Fruit fly (Drosophila melanogaster) whole organism, embryonic: Measurements from ENCODE around the gene Pcd.

Source experiments
- CG10366 ChIP-seq: fragments of 200-800 bp; sonication (Bioruptor generic); IDR thresholded peaks from 2 replicates; pipeline ENCODE4 v1.3.6; 2022; ENCODE audit warnings: missing biosample characterization, missing genetic modification characterization
- CG10979 ChIP-seq: fragments of 200-800 bp; sonication (Bioruptor generic); optimal IDR thresholded peaks from 2 replicates; lab custom pipeline; 2018; ENCODE audit warnings: missing biosample characterization, mild to moderate bottlenecking, missing genetic modification characterization, moderate library complexity
- CG11398 ChIP-seq: fragments of 200-800 bp; sonication (Bioruptor generic); optimal IDR thresholded peaks from 2 replicates; lab custom pipeline; 2016; ENCODE audit warnings: missing biosample characterization, missing genetic modification characterization
- CG11504 ChIP-seq: fragments of 200-800 bp; sonication (Bioruptor generic); optimal IDR thresholded peaks from 3 replicates; lab custom pipeline; 2019; ENCODE audit warnings: missing biosample characterization, mild to moderate bottlenecking, missing genetic modification characterization, moderate library complexity
- CG11696 ChIP-seq: fragments of 200-800 bp; sonication (Bioruptor generic); IDR thresholded peaks from 2 replicates; pipeline ENCODE4 v1.3.6; 2022; ENCODE audit warnings: missing biosample characterization, missing genetic modification characterization
- CG12219 ChIP-seq: fragments of 200-800 bp; sonication (Bioruptor generic); optimal IDR thresholded peaks from 3 replicates; lab custom pipeline; 2018; ENCODE audit warnings: missing biosample characterization, mild to moderate bottlenecking, missing genetic modification characterization
- CG9876 ChIP-seq: fragments of 200-800 bp; sonication (Bioruptor generic); optimal IDR thresholded peaks from 2 replicates; lab custom pipeline; 2016; ENCODE audit warnings: missing biosample characterization, missing genetic modification characterization
- CG9932 ChIP-seq: fragments of 200-800 bp; sonication (Bioruptor generic); IDR thresholded peaks from 2 replicates; pipeline ENCODE4 v1.3.6; 2022; ENCODE audit warnings: missing biosample characterization, missing genetic modification characterization
- D19A ChIP-seq: fragments of 200-800 bp; optimal IDR thresholded peaks from 3 replicates; lab custom pipeline; 2019; ENCODE audit warnings: missing biosample characterization, mild to moderate bottlenecking, missing genetic modification characterization, moderate library complexity
- Dfd ChIP-seq, 2 experiments: fragments of >200 bp; optimal IDR thresholded peaks; 2 replicates each; lab custom pipeline; 2017; ENCODE audit warnings: missing biosample characterization in 2 of 2, missing genetic modification characterization in 2 of 2
- Doc2 ChIP-seq: fragments of 200-800 bp; sonication (Bioruptor generic); IDR thresholded peaks from 2 replicates; pipeline ENCODE4 v1.3.6; 2022; ENCODE audit warnings: missing biosample characterization, missing genetic modification characterization
- Lpt ChIP-seq: fragments of >200 bp; optimal IDR thresholded peaks from 2 replicates; lab custom pipeline; 2018; ENCODE audit warnings: missing biosample characterization, missing genetic modification characterization
- Nf-YB ChIP-seq: fragments of 200-800 bp; sonication (Bioruptor generic); optimal IDR thresholded peaks from 3 replicates; lab custom pipeline; 2019; ENCODE audit warnings: missing biosample characterization, mild to moderate bottlenecking, missing genetic modification characterization, moderate library complexity
- Nf-YC ChIP-seq: fragments of 200-800 bp; optimal IDR thresholded peaks from 3 replicates; lab custom pipeline; 2019; ENCODE audit warnings: missing biosample characterization, mild to moderate bottlenecking, missing genetic modification characterization, moderate library complexity
- Sox102F ChIP-seq: fragments of 200-800 bp; sonication (Bioruptor generic); optimal IDR thresholded peaks from 2 replicates; lab custom pipeline; 2018; ENCODE audit warnings: missing biosample characterization, mild to moderate bottlenecking, missing genetic modification characterization, moderate library complexity
- Trl ChIP-seq, 3 experiments: fragments of >200 bp in 2 of 3; fragments of 200-800 bp in 1 of 3; sonication (Bioruptor generic) in 1 of 3; optimal IDR thresholded peaks; 2 replicates in 1 of 3; 3 replicates in 2 of 3; lab custom pipeline; 2016 to 2017; ENCODE audit warnings: missing biosample characterization in 1 of 3, missing genetic modification characterization in 1 of 3
- Xrp1 ChIP-seq: fragments of 200-800 bp; sonication (Bioruptor generic); IDR thresholded peaks from 2 replicates; pipeline ENCODE4 v1.3.6; 2022; ENCODE audit warnings: missing biosample characterization, missing genetic modification characterization
- bsh ChIP-seq, 2 experiments: fragments of 200-800 bp; sonication (Bioruptor generic); optimal IDR thresholded peaks; 2 replicates each; lab custom pipeline; 2017 to 2018; ENCODE audit warnings: mild to moderate bottlenecking in 2 of 2, missing biosample characterization in 2 of 2, missing genetic modification characterization in 2 of 2, moderate library complexity in 1 of 2
- chinmo ChIP-seq: fragments of 200-800 bp; sonication (Bioruptor generic); IDR thresholded peaks from 4 replicates; pipeline ENCODE4 v1.3.6; 2022; ENCODE audit warnings: missing biosample characterization, missing genetic modification characterization; ENCODE audit not compliant: partially characterized antibody
- chm ChIP-seq: fragments of 200-800 bp; sonication (Bioruptor generic); IDR thresholded peaks from 2 replicates; pipeline ENCODE4 v1.3.6; 2022; ENCODE audit warnings: missing biosample characterization, missing genetic modification characterization
- ci ChIP-seq: fragments of 200-800 bp; sonication (Bioruptor generic); IDR thresholded peaks from 3 replicates; pipeline ENCODE4 v1.3.6; 2022; ENCODE audit warnings: missing biosample characterization, missing genetic modification characterization
- crol ChIP-seq: fragments of 200-800 bp; sonication (Bioruptor generic); IDR thresholded peaks from 2 replicates; pipeline ENCODE4 v1.3.6; 2022; ENCODE audit warnings: missing biosample characterization, missing genetic modification characterization
- dm ChIP-seq: fragments of 200-800 bp; sonication (Bioruptor generic); optimal IDR thresholded peaks from 3 replicates; lab custom pipeline; 2016; ENCODE audit warnings: missing biosample characterization, missing genetic modification characterization
- dmrt99B ChIP-seq: fragments of 200-800 bp; sonication (Bioruptor generic); optimal IDR thresholded peaks from 2 replicates; lab custom pipeline; 2018; ENCODE audit warnings: missing biosample characterization, mild to moderate bottlenecking, missing genetic modification characterization, moderate library complexity
- gcm2 ChIP-seq: fragments of 200-800 bp; sonication (Bioruptor generic); optimal IDR thresholded peaks from 2 replicates; lab custom pipeline; 2016; ENCODE audit warnings: missing biosample characterization, missing genetic modification characterization
- insv ChIP-seq, 2 experiments: fragments of 200-800 bp; sonication (Bioruptor generic); optimal IDR thresholded peaks; 3 replicates each; lab custom pipeline; 2016 to 2018; ENCODE audit warnings: missing biosample characterization in 2 of 2, missing genetic modification characterization in 2 of 2
- lab ChIP-seq: fragments of 200-800 bp; sonication (Bioruptor generic); optimal IDR thresholded peaks from 3 replicates; lab custom pipeline; 2017; ENCODE audit warnings: missing biosample characterization, missing genetic modification characterization, mild to moderate bottlenecking, moderate library complexity, missing genetic modification reagents
- pb ChIP-seq: fragments of 200-800 bp; sonication (Bioruptor generic); optimal IDR thresholded peaks from 3 replicates; lab custom pipeline; 2016; ENCODE audit warnings: missing biosample characterization, missing genetic modification characterization
- phol ChIP-seq: fragments of 200-800 bp; sonication (Bioruptor generic); optimal IDR thresholded peaks from 3 replicates; lab custom pipeline; 2018; ENCODE audit warnings: missing biosample characterization, mild to moderate bottlenecking, missing genetic modification characterization, moderate library complexity
- row ChIP-seq: fragments of 200-800 bp; sonication (Bioruptor generic); IDR thresholded peaks from 3 replicates; pipeline ENCODE4 v1.3.6; 2022; ENCODE audit warnings: missing biosample characterization, missing genetic modification characterization
- sens ChIP-seq: fragments of 200-800 bp; sonication (Bioruptor generic); peaks from one replicate; lab custom pipeline; 2016; ENCODE audit warnings: missing biosample characterization, missing genetic modification characterization
- shn ChIP-seq: fragments of 200-800 bp; sonication (Bioruptor generic); optimal IDR thresholded peaks from 3 replicates; lab custom pipeline; 2016; ENCODE audit warnings: missing biosample characterization, missing genetic modification characterization
- sug ChIP-seq: fragments of 200-800 bp; optimal IDR thresholded peaks from 2 replicates; lab custom pipeline; 2019; ENCODE audit warnings: missing biosample characterization, mild to moderate bottlenecking, missing genetic modification characterization, moderate library complexity
- trh ChIP-seq: fragments of 200-800 bp; sonication (Bioruptor generic); optimal IDR thresholded peaks from 2 replicates; lab custom pipeline; 2016; ENCODE audit warnings: missing biosample characterization, missing genetic modification characterization
- ttk ChIP-seq: fragments of 200-800 bp; sonication (Bioruptor generic); IDR thresholded peaks from 2 replicates; pipeline ENCODE4 v2.1.2; 2022; ENCODE audit warnings: missing biosample characterization, missing genetic modification characterization
- twi ChIP-seq: fragments of 200-800 bp; optimal IDR thresholded peaks from 2 replicates; lab custom pipeline; 2019; ENCODE audit warnings: missing biosample characterization, mild to moderate bottlenecking, missing genetic modification characterization, moderate library complexity
- zfh2 ChIP-seq: fragments of 200-800 bp; sonication (Bioruptor generic); optimal IDR thresholded peaks from 2 replicates; lab custom pipeline; 2016; ENCODE audit warnings: missing biosample characterization, missing genetic modification characterization

The Pcd gene

DNA sequence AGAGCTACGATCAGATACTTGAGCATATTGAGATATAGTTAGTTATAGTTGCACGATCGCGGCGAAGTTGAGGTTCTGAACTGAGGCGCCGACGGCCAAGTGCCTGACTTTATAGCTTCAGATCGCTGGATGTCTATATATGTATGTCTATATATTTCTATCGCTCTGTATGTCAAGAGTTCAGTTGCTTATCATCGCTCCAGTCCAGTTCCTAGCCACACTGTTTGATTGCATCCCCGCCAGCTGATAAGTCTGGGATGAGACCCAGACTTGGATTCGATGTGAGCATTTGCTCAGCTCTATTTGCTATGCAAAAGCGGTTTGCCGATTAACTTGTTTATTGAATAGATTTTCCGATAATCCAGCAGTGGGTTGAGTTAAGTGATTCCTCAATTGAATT, 36.3 kb upstream of the Pcd start (continued):
- TF ChIP-seq D19A (no peak), CG12219 (no peak), CG9876 (no peak), shn (no peak), sug (tag; lab: Kevin White, UChicago) (peak; percentile 20), gcm2 (no peak)

dm6 chr3R:29689211-29689610, 33.8 kb upstream of the Pcd start, which contains the start of gene Obp99c:
Gene Obp99c, minus strand, starts transcription at chr3R:29689311.
- no peak for TF ChIP-seq row
- peak; percentile 19 for TF ChIP-seq dmrt99B
- no peak for TF ChIP-seq trh (GFP tag; lab: Kevin White, UChicago)

dm6 chr3R:29689833-29690538, 33.0 kb upstream of the Pcd start:
- no peak for TF ChIP-seq Lpt (GFP tag; lab: Kevin White, UChicago)
- peak; percentile 17 for TF ChIP-seq phol (tag; lab: Kevin White, UChicago)
- 0 out of 2 replicates have a peak, but pooled peaks have one; percentile 19 for TF ChIP-seq chm (GFP tag; lab: Robert Waterston, UW)
- TF ChIP-seq crol: peak; percentile 96
- peak; percentile 93 for TF ChIP-seq D19A
- TF ChIP-seq Nf-YB (GFP tag; lab: Kevin White, UChicago): peak; percentile 57
- peak; percentile 49; the same call in 1 of the 2 replicates for TF ChIP-seq ttk (GFP tag; lab: Robert Waterston, UW)
- no peak for TF ChIP-seq Xrp1 (GFP tag; lab: Robert Waterston, UW)
- no peak for TF ChIP-seq CG11398
- no peak for TF ChIP-seq bsh (GFP tag; optimal IDR thresholded peaks at IDR 0.05; lab: Kevin White, UChicago)
- TF ChIP-seq CG10979 (tag; lab: Kevin White, UChicago): peak; percentile 2
- no peak for TF ChIP-seq insv (GFP tag; optimal IDR thresholded peaks at IDR 0.05; lab: Kevin White, UChicago)
- TF ChIP-seq Trl (optimal IDR thresholded peaks at IDR 0.05; lab: Kevin White, UChicago): peak in 1 of 2 experiments; percentile 1
- no peak for TF ChIP-seq Trl (GFP tag; optimal IDR thresholded peaks at IDR 0.05; lab: Kevin White, UChicago)
- peak; percentile 17; the same call in 1 of the 3 replicates for TF ChIP-seq ci (GFP tag; lab: Robert Waterston, UW)
- TF ChIP-seq CG9932 (GFP tag; lab: Robert Waterston, UW): 0 out of 2 replicates have a peak, but pooled peaks have one; percentile 10
- no peak for TF ChIP-seq CG10366 (GFP tag; lab: Robert Waterston, UW)
- no peak for TF ChIP-seq lab (GFP tag; lab: Kevin White, UChicago)
- TF ChIP-seq pb (GFP tag; lab: Kevin White, UChicago): no peak
- TF ChIP-seq sens: peak; percentile 79
- TF ChIP-seq zfh2 (GFP tag; lab: Kevin White, UChicago): no peak
- TF ChIP-seq chinmo (GFP tag; lab: Robert Waterston, UW): 0 out of 4 replicates have a peak, but pooled peaks have one; percentile 56
- no peak for TF ChIP-seq twi (tag; lab: Kevin White, UChicago)
- no peak for TF ChIP-seq dm (GFP tag; lab: Kevin White, UChicago)
- TF ChIP-seq Sox102F: no peak
- TF ChIP-seq CG11696: no peak
- TF ChIP-seq Doc2 (GFP tag; lab: Robert Waterston, UW): no peak
- peak; percentile 71 for TF ChIP-seq Nf-YC (tag; lab: Kevin White, UChicago)
- TF ChIP-seq CG11504: peak; percentile 16
- TF ChIP-seq Dfd (GFP tag; optimal IDR thresholded peaks at IDR 0.05; lab: Kevin White, UChicago): no peak
- TF ChIP-seq, all 482 proteins: peak for 14
